Worm (Caenorhabditis elegans) whole organism, L1 larva: ENCODE data around the gene srd-36.

ENCODE experiments used
- ceh-88 ChIP-seq: fragments of 200-800 bp; sonication (Bioruptor generic); IDR thresholded peaks from 2 replicates; pipeline ENCODE4 v1.3.6; 2022; ENCODE audit warnings: missing genetic modification characterization, missing compliant biosample characterization
- ces-1 ChIP-seq: fragments of 150-350 bp; optimal IDR thresholded peaks from 2 replicates; lab custom pipeline; 2014; ENCODE audit warnings: missing biosample characterization, missing genetic modification reagents, missing genetic modification characterization
- fkh-10 ChIP-seq: sonication (generic microtip); optimal IDR thresholded peaks from 2 replicates; lab custom pipeline; 2017; ENCODE audit warnings: missing biosample characterization, missing genetic modification reagents, missing genetic modification characterization
- hpl-2 ChIP-seq: fragments of 150-350 bp; optimal IDR thresholded peaks from 2 replicates; lab custom pipeline; 2014; ENCODE audit warnings: missing biosample characterization, missing genetic modification reagents, missing genetic modification characterization
- nhr-11 ChIP-seq: fragments of 150-350 bp; optimal IDR thresholded peaks from 2 replicates; lab custom pipeline; 2014; ENCODE audit warnings: missing biosample characterization, missing genetic modification characterization
- nhr-20 ChIP-seq: sonication (generic microtip); optimal IDR thresholded peaks from 2 replicates; lab custom pipeline; 2016; ENCODE audit warnings: mild to moderate bottlenecking, missing genetic modification characterization, missing compliant biosample characterization
- nhr-28 ChIP-seq: fragments of 150-350 bp; optimal IDR thresholded peaks from 2 replicates; lab custom pipeline; 2014; ENCODE audit warnings: missing biosample characterization, missing genetic modification characterization
- nhr-76 ChIP-seq: sonication (generic microtip); optimal IDR thresholded peaks from 2 replicates; lab custom pipeline; 2017; ENCODE audit warnings: missing biosample characterization, missing genetic modification characterization
- pqm-1 ChIP-seq: sonication (generic microtip); optimal IDR thresholded peaks from 3 replicates; lab custom pipeline; 2017; ENCODE audit warnings: missing biosample characterization, missing genetic modification characterization
- unc-130 ChIP-seq: fragments of 150-350 bp; optimal IDR thresholded peaks from 2 replicates; lab custom pipeline; 2017; ENCODE audit warnings: missing biosample characterization, missing genetic modification characterization, inconsistent platforms
- unc-62 ChIP-seq: fragments of 150-350 bp; optimal IDR thresholded peaks from 2 replicates; lab custom pipeline; 2014; ENCODE audit warnings: missing biosample characterization, missing genetic modification reagents, missing genetic modification characterization
- zip-4 ChIP-seq: fragments of 200-800 bp; sonication (Bioruptor generic); optimal IDR thresholded peaks from 2 replicates; lab custom pipeline; 2018; ENCODE audit warnings: mild to moderate bottlenecking, missing genetic modification characterization, moderate library complexity, missing compliant biosample characterization

- no peak for TF ChIP-seq nhr-76
- TF ChIP-seq ceh-88 (GFP tag; lab: Robert Waterston, UW): no peak
- TF ChIP-seq fkh-10 (GFP tag; lab: Kevin White, UChicago): no peak
- no peak for TF ChIP-seq nhr-11 (tag; lab: Kevin White, UChicago)
- TF ChIP-seq zip-4 (GFP tag; lab: Kevin White, UChicago): no peak
- no peak for TF ChIP-seq unc-62
- no peak for TF ChIP-seq pqm-1
- TF ChIP-seq unc-130 (tag; lab: Kevin White, UChicago): no peak
- TF ChIP-seq nhr-20 (tag; lab: Kevin White, UChicago): no peak
- no peak for TF ChIP-seq hpl-2 (GFP tag; lab: Kevin White, UChicago)
- no peak for TF ChIP-seq ces-1 (GFP tag; lab: Kevin White, UChicago)
- TF ChIP-seq nhr-28: no peak
Measured at ce11 chrX:13305779-13306178, 11.2 kb upstream of the srd-36 start, which contains the start of gene srd-43.
